Worm (Caenorhabditis elegans) whole organism, L4 larva: ENCODE data around the gene sqst-3.

Experiments
- R02D3.7 ChIP-seq: fragments of 150-350 bp; sonication (generic microtip); optimal IDR thresholded peaks from 3 replicates; lab custom pipeline; 2014; ENCODE audit warnings: missing biosample characterization, missing genetic modification characterization
- Y48G9A.11 ChIP-seq: fragments of 200-800 bp; sonication (Bioruptor generic); IDR thresholded peaks from 2 replicates; pipeline ENCODE4 v1.3.6; 2022; ENCODE audit warnings: missing genetic modification reagents, missing genetic modification characterization, missing compliant biosample characterization
- aly-2 ChIP-seq: sonication (generic microtip); optimal IDR thresholded peaks from 2 replicates; lab custom pipeline; 2018; ENCODE audit warnings: missing biosample characterization, missing genetic modification characterization
- ceh-82 ChIP-seq: sonication (generic microtip); optimal IDR thresholded peaks from 2 replicates; lab custom pipeline; 2017; ENCODE audit warnings: missing biosample characterization, missing genetic modification characterization
- dpl-1 ChIP-seq: fragments of 150-350 bp; optimal IDR thresholded peaks from 2 replicates; lab custom pipeline; 2014; ENCODE audit warnings: missing biosample characterization, missing genetic modification reagents, missing genetic modification characterization
- lin-13 ChIP-seq: fragments of 150-350 bp; optimal IDR thresholded peaks from 2 replicates; lab custom pipeline; 2014; ENCODE audit warnings: missing biosample characterization, missing genetic modification reagents, missing genetic modification characterization
- mes-2 ChIP-seq: sonication (generic microtip); optimal IDR thresholded peaks from 2 replicates; lab custom pipeline; 2016; ENCODE audit warnings: missing genotype, mild to moderate bottlenecking, missing genetic modification characterization, missing compliant biosample characterization; ENCODE audit not compliant: poor library complexity, severe bottlenecking
- nhr-76 ChIP-seq: fragments of 150-350 bp; optimal IDR thresholded peaks from 2 replicates; lab custom pipeline; 2014; ENCODE audit warnings: missing biosample characterization, missing genetic modification characterization
- nhr-77 ChIP-seq: fragments of 150-350 bp; optimal IDR thresholded peaks from 2 replicates; lab custom pipeline; 2014; ENCODE audit warnings: missing biosample characterization, missing genetic modification characterization
- snpc-1.2 ChIP-seq: fragments of 200-800 bp; sonication (Bioruptor generic); IDR thresholded peaks from 2 replicates; pipeline ENCODE4 v1.3.6; 2022; ENCODE audit warnings: missing genetic modification reagents, missing genetic modification characterization, missing compliant biosample characterization
- snpc-4 ChIP-seq: fragments of 150-350 bp; optimal IDR thresholded peaks from 2 replicates; lab custom pipeline; 2014; ENCODE audit warnings: missing biosample characterization, missing genetic modification characterization
- spr-1 ChIP-seq: sonication (generic microtip); optimal IDR thresholded peaks from 2 replicates; lab custom pipeline; 2016; ENCODE audit warnings: mild to moderate bottlenecking, missing genetic modification characterization, missing compliant biosample characterization
- tra-1 ChIP-seq: fragments of 200-800 bp; sonication (Bioruptor generic); IDR thresholded peaks from 2 replicates; pipeline ENCODE4 v1.3.6; 2022; ENCODE audit warnings: missing genetic modification reagents, missing genetic modification characterization, missing compliant biosample characterization

DNA sequence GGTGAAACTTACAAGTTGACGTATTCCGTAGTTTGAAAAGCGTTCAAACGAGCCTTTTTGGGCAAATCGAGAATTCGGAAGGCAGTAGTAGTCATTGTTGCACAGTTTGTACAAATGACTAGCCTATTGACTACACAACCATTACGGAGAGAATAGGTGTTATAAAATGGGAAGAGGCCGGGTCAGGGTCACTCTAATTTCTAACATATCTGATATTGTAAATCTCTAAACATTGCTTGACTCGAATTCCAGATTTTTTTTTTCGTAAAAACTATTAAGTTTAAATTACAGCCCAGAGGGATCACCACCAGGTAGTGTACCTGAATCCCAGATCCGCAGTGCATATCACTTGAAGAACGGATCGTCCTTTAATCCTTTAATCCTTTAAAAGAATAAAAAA, 6.6 kb downstream of the sqst-3 start, which contains the start of gene fbxb-2:
- TF ChIP-seq snpc-4 (tag; lab: Kevin White, UChicago), result no peak
- TF ChIP-seq lin-13 (GFP tag; lab: Kevin White, UChicago), result no peak
- TF ChIP-seq nhr-77, result no peak
- no peak for TF ChIP-seq Y48G9A.11 (GFP tag; lab: Robert Waterston, UW)
- no peak for TF ChIP-seq R02D3.7
- TF ChIP-seq ceh-82 (tag; lab: Kevin White, UChicago), result no peak
- no peak for TF ChIP-seq mes-2 (tag; lab: Kevin White, UChicago)
- no peak for TF ChIP-seq aly-2
- TF ChIP-seq tra-1 (GFP tag; lab: Robert Waterston, UW), result no peak
- no peak for TF ChIP-seq snpc-1.2
- TF ChIP-seq nhr-76 (tag; lab: Kevin White, UChicago), result no peak
- no peak for TF ChIP-seq spr-1
- no peak for TF ChIP-seq dpl-1 (GFP tag; lab: Kevin White, UChicago)
